Worm (Caenorhabditis elegans) whole organism, L1 larva: Measurements from ENCODE around the gene hpo-7.

Source experiments
- ama-1 ChIP-seq: fragments of 150-350 bp; optimal IDR thresholded peaks from 2 replicates; lab custom pipeline; 2014
- ceh-8 ChIP-seq: fragments of 200-800 bp; sonication (Bioruptor generic); optimal IDR thresholded peaks from 2 replicates; lab custom pipeline; 2018; ENCODE audit warnings: mild to moderate bottlenecking, missing genetic modification characterization, moderate library complexity, missing compliant biosample characterization
- dpl-1 ChIP-seq, 3 experiments: fragments of 150-350 bp in 2 of 3; sonication (generic microtip) in 1 of 3; optimal IDR thresholded peaks; 2 replicates each; lab custom pipeline; 2014 to 2017; ENCODE audit warnings: missing biosample characterization in 3 of 3, missing genetic modification characterization in 3 of 3, missing genetic modification reagents in 3 of 3
- fkh-8 ChIP-seq: sonication (generic microtip); optimal IDR thresholded peaks from 2 replicates; lab custom pipeline; 2016; ENCODE audit warnings: mild to moderate bottlenecking, missing genetic modification characterization, missing compliant biosample characterization
- nhr-12 ChIP-seq: sonication (generic microtip); optimal IDR thresholded peaks from 2 replicates; lab custom pipeline; 2017; ENCODE audit warnings: missing biosample characterization, missing genetic modification characterization
- sup-37 ChIP-seq: fragments of 200-800 bp; sonication (Bioruptor generic); optimal IDR thresholded peaks from 2 replicates; lab custom pipeline; 2018; ENCODE audit warnings: mild to moderate bottlenecking, missing genetic modification characterization, missing compliant biosample characterization

DNA sequence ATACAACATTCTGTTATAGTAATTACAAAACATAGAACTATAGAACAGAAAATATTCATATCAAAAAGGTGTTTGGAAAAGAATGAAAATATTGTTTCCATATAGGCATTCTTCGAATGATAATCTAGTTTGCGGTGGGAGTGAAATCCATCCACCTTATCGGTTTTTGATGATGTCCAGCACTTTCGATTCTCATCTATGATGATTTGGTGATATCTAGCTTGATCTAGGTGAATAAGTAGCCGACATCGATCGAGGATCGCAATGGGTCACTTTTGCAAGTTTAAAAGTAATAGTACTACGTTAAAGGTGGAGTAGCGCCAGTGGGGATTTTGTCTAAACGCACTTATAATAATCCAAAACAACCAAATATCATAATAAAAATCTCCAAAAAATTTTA is 22.6 kb downstream of the hpo-7 start, which contains the start of gene R52.6:
- no peak for TF ChIP-seq nhr-12 (tag; lab: Kevin White, UChicago)
- TF ChIP-seq dpl-1 (GFP tag; optimal IDR thresholded peaks at IDR 0.05; lab: Kevin White, UChicago): no peak
- no peak for TF ChIP-seq fkh-8 (tag; lab: Kevin White, UChicago)
- TF ChIP-seq ama-1: no peak
- TF ChIP-seq sup-37 (GFP tag; lab: Kevin White, UChicago): no peak
- TF ChIP-seq ceh-8 (GFP tag; lab: Kevin White, UChicago): no peak
